Worm (Caenorhabditis elegans) whole organism, L4 larva: Measurements from ENCODE around the gene cpn-2.
A peak's percentile ranks its signal among the peaks of the same experiment; 100 is the strongest.

Experiments used
- ZK337.2 ChIP-seq: fragments of 200-800 bp; sonication (Bioruptor generic); IDR thresholded peaks from 2 replicates; pipeline ENCODE4 v1.3.6; 2022; ENCODE audit warnings: missing genetic modification reagents, missing genetic modification characterization, missing compliant biosample characterization
- ZK546.5 ChIP-seq, 2 experiments: sonication (generic microtip); optimal IDR thresholded peaks; 2 replicates each; lab custom pipeline; 2017; ENCODE audit warnings: missing biosample characterization in 2 of 2, missing genetic modification characterization in 2 of 2
- aha-1 ChIP-seq: fragments of 150-350 bp; peaks from one replicate; lab custom pipeline; 2014; ENCODE audit warnings: missing biosample characterization, missing genetic modification characterization
- arid-1 ChIP-seq: fragments of 200-800 bp; sonication (Bioruptor generic); conservative IDR thresholded peaks from 2 replicates; pipeline ENCODE4 v1.3.6; 2022; ENCODE audit warnings: missing genetic modification reagents, missing genetic modification characterization, missing compliant biosample characterization
- ceh-20 ChIP-seq: fragments of 200-800 bp; sonication (Bioruptor generic); IDR thresholded peaks from 2 replicates; pipeline ENCODE4 v1.3.6; 2022; ENCODE audit warnings: missing genetic modification reagents, missing genetic modification characterization, missing compliant biosample characterization
- ceh-28 ChIP-seq: fragments of 150-350 bp; optimal IDR thresholded peaks from 2 replicates; lab custom pipeline; 2014; ENCODE audit warnings: missing biosample characterization, missing genetic modification reagents, missing genetic modification characterization
- ces-1 ChIP-seq: fragments of 150-350 bp; sonication (generic microtip); optimal IDR thresholded peaks from 4 replicates; lab custom pipeline; 2014; ENCODE audit warnings: missing biosample characterization, missing genetic modification reagents, missing genetic modification characterization
- cey-2 ChIP-seq: sonication (generic microtip); optimal IDR thresholded peaks from 3 replicates; lab custom pipeline; 2017; ENCODE audit warnings: missing genetic modification characterization, mild to moderate bottlenecking, missing compliant biosample characterization, antibody characterized with exemption, borderline replicate concordance; ENCODE audit not compliant: insufficient read depth
- ctbp-1 ChIP-seq: fragments of 200-800 bp; sonication (Bioruptor generic); IDR thresholded peaks from 2 replicates; pipeline ENCODE4 v1.3.6; 2022; ENCODE audit warnings: missing genetic modification reagents, missing genetic modification characterization, missing compliant biosample characterization
- daf-12 ChIP-seq: fragments of 150-350 bp; optimal IDR thresholded peaks from 2 replicates; lab custom pipeline; 2014; ENCODE audit warnings: missing biosample characterization, missing genetic modification reagents, missing genetic modification characterization
- daf-16 ChIP-seq, 3 experiments: sonication (generic microtip); optimal IDR thresholded peaks; 2 replicates each; lab custom pipeline; 2016 to 2017; ENCODE audit warnings: missing genetic modification characterization in 3 of 3, missing genetic modification reagents in 3 of 3, mild to moderate bottlenecking in 2 of 3, missing compliant biosample characterization in 2 of 3, missing biosample characterization in 1 of 3, moderate library complexity in 1 of 3
- dmd-6 ChIP-seq: fragments of 200-800 bp; sonication (Bioruptor generic); IDR thresholded peaks from 2 replicates; pipeline ENCODE4 v1.3.6; 2022; ENCODE audit warnings: missing genetic modification reagents, missing genetic modification characterization, missing compliant biosample characterization
- gei-8 ChIP-seq: fragments of 200-800 bp; sonication (Bioruptor generic); optimal IDR thresholded peaks from 2 replicates; lab custom pipeline; 2018; ENCODE audit warnings: mild to moderate bottlenecking, missing genetic modification characterization, missing compliant biosample characterization
- hlh-11 ChIP-seq: fragments of 200-800 bp; sonication (Bioruptor generic); optimal IDR thresholded peaks from 2 replicates; lab custom pipeline; 2018; ENCODE audit warnings: mild to moderate bottlenecking, missing genetic modification characterization, missing compliant biosample characterization
- hlh-30 ChIP-seq: sonication (generic microtip); optimal IDR thresholded peaks from 2 replicates; lab custom pipeline; 2017; ENCODE audit warnings: antibody characterized with exemption, mild to moderate bottlenecking, missing genetic modification characterization, missing compliant biosample characterization; ENCODE audit not compliant: insufficient read depth
- lin-13 ChIP-seq: fragments of 150-350 bp; optimal IDR thresholded peaks from 2 replicates; lab custom pipeline; 2014; ENCODE audit warnings: missing biosample characterization, missing genetic modification reagents, missing genetic modification characterization
- lin-15B ChIP-seq: fragments of 150-350 bp; sonication (generic microtip); optimal IDR thresholded peaks from 3 replicates; lab custom pipeline; 2014; ENCODE audit warnings: missing biosample characterization, missing genetic modification characterization
- madf-9 ChIP-seq: fragments of 200-800 bp; sonication (Bioruptor generic); conservative IDR thresholded peaks from 2 replicates; pipeline ENCODE4 v1.3.6; 2022; ENCODE audit warnings: missing genetic modification reagents, missing genetic modification characterization, missing compliant biosample characterization
- mdt-29 ChIP-seq: fragments of 200-800 bp; sonication (Bioruptor generic); IDR thresholded peaks from 2 replicates; pipeline ENCODE4 v1.3.6; 2022; ENCODE audit warnings: missing genetic modification reagents, missing genetic modification characterization, missing compliant biosample characterization
- mes-2 ChIP-seq: sonication (generic microtip); optimal IDR thresholded peaks from 2 replicates; lab custom pipeline; 2016; ENCODE audit warnings: missing genotype, mild to moderate bottlenecking, missing genetic modification characterization, missing compliant biosample characterization; ENCODE audit not compliant: poor library complexity, severe bottlenecking
- nhr-10 ChIP-seq: fragments of 150-350 bp; optimal IDR thresholded peaks from 2 replicates; lab custom pipeline; 2014; ENCODE audit warnings: missing biosample characterization, missing genetic modification characterization
- nhr-237 ChIP-seq: sonication (generic microtip); optimal IDR thresholded peaks from 2 replicates; lab custom pipeline; 2017; ENCODE audit warnings: missing biosample characterization, missing genetic modification characterization
- nhr-25 ChIP-seq: sonication (generic microtip); optimal IDR thresholded peaks from 2 replicates; lab custom pipeline; 2017; ENCODE audit warnings: missing genetic modification characterization, mild to moderate bottlenecking, missing compliant biosample characterization, antibody characterized with exemption, moderate library complexity, borderline replicate concordance; ENCODE audit not compliant: insufficient read depth
- nhr-28 ChIP-seq: fragments of 150-350 bp; optimal IDR thresholded peaks from 2 replicates; lab custom pipeline; 2014; ENCODE audit warnings: missing biosample characterization, missing genetic modification characterization
- nhr-42 ChIP-seq: fragments of 200-800 bp; sonication (Bioruptor generic); IDR thresholded peaks from 2 replicates; pipeline ENCODE4 v1.3.6; 2022; ENCODE audit warnings: missing genetic modification characterization, missing compliant biosample characterization
- nhr-77 ChIP-seq: fragments of 150-350 bp; optimal IDR thresholded peaks from 2 replicates; lab custom pipeline; 2014; ENCODE audit warnings: missing biosample characterization, missing genetic modification characterization
- pha-4 ChIP-seq, 2 experiments: fragments of 150-350 bp in 1 of 2; fragments of 200-800 bp in 1 of 2; sonication (Bioruptor generic) in 1 of 2; IDR thresholded peaks in 1 of 2; optimal IDR thresholded peaks in 1 of 2; 2 replicates each; pipeline versions ENCODE4 v1.3.6 to Lab custom; 2014 to 2022; ENCODE audit warnings: missing genetic modification characterization in 2 of 2, missing genetic modification reagents in 2 of 2, missing biosample characterization in 1 of 2, missing compliant biosample characterization in 1 of 2
- pqm-1 ChIP-seq: sonication (generic microtip); optimal IDR thresholded peaks from 2 replicates; lab custom pipeline; 2017; ENCODE audit warnings: missing biosample characterization, missing genetic modification characterization
- sdz-12 ChIP-seq: fragments of 200-800 bp; sonication (Bioruptor generic); optimal IDR thresholded peaks from 2 replicates; lab custom pipeline; 2018; ENCODE audit warnings: mild to moderate bottlenecking, missing genetic modification characterization, missing compliant biosample characterization
- set-16 ChIP-seq: fragments of 200-800 bp; sonication (Bioruptor generic); IDR thresholded peaks from 2 replicates; pipeline ENCODE4 v1.3.6; 2022; ENCODE audit warnings: missing genetic modification reagents, missing genetic modification characterization, missing compliant biosample characterization
- unc-62 ChIP-seq, 3 experiments: fragments of 150-350 bp in 1 of 3; sonication (generic microtip); optimal IDR thresholded peaks in 2 of 3; peaks in 1 of 3; 1 replicate in 1 of 3; 2 replicates in 2 of 3; lab custom pipeline; 2014 to 2017; ENCODE audit warnings: missing biosample characterization in 3 of 3, missing genetic modification characterization in 3 of 3, missing genetic modification reagents in 3 of 3, missing genotype in 1 of 3
- zfp-3 ChIP-seq: fragments of 200-800 bp; sonication (Bioruptor generic); conservative IDR thresholded peaks from 2 replicates; pipeline ENCODE4 v1.3.6; 2022; ENCODE audit warnings: missing genetic modification reagents, missing genetic modification characterization, missing compliant biosample characterization
- zip-11 ChIP-seq: fragments of 200-800 bp; sonication (Bioruptor generic); IDR thresholded peaks from 2 replicates; pipeline ENCODE4 v1.3.6; 2022; ENCODE audit warnings: missing genetic modification characterization, missing compliant biosample characterization

cpn-2 gene

ce11 chrII:325639-326350, 11.8 kb upstream of the cpn-2 start, which contains the start of gene sgcb-1:
Gene sgcb-1, plus strand, starts transcription at chrII:326300.
- TF ChIP-seq madf-9 (GFP tag; lab: Robert Waterston, UW): no peak
- peak; percentile 24 for TF ChIP-seq hlh-30 (tag; lab: Kevin White, UChicago)
- TF ChIP-seq lin-13 (GFP tag; lab: Kevin White, UChicago): no peak
- peak; percentile 6 for TF ChIP-seq hlh-11
- no peak for TF ChIP-seq cey-2 (tag; lab: Kevin White, UChicago)
- peak; percentile 56 for TF ChIP-seq aha-1 (tag; lab: Kevin White, UChicago)
- TF ChIP-seq, all 104 proteins: peak for 3

ce11 chrII:332419-332818, 5.2 kb upstream of the cpn-2 start, which contains the start of gene cbn-1:
Gene cbn-1, minus strand, starts transcription at chrII:332519.
- TF ChIP-seq nhr-28 (tag; lab: Kevin White, UChicago) (no peak), zip-11 (GFP tag; lab: Robert Waterston, UW) (no peak), nhr-237 (tag; lab: Kevin White, UChicago) (no peak), ces-1 (GFP tag; lab: Kevin White, UChicago) (no peak), sdz-12 (GFP tag; lab: Kevin White, UChicago) (no peak), pqm-1 (no peak), nhr-77 (no peak), daf-12 (tag; lab: Kevin White, UChicago) (no peak), nhr-42 (GFP tag; lab: Robert Waterston, UW) (no peak), daf-16 (GFP tag; optimal IDR thresholded peaks at IDR 0.05; lab: Kevin White, UChicago) (no peak), daf-16 (tag; optimal IDR thresholded peaks at IDR 0.05; lab: Kevin White, UChicago) (no peak), aha-1 (tag; lab: Kevin White, UChicago) (no peak), set-16 (GFP tag; lab: Robert Waterston, UW) (no peak), lin-15B (tag; lab: Kevin White, UChicago) (no peak), mes-2 (tag; lab: Kevin White, UChicago) (no peak), ceh-28 (tag; lab: Kevin White, UChicago) (no peak), ctbp-1 (GFP tag; lab: Robert Waterston, UW) (no peak), ZK337.2 (GFP tag; lab: Robert Waterston, UW) (no peak), mdt-29 (GFP tag; lab: Robert Waterston, UW) (no peak), nhr-25 (tag; lab: Kevin White, UChicago) (no peak)

DNA sequence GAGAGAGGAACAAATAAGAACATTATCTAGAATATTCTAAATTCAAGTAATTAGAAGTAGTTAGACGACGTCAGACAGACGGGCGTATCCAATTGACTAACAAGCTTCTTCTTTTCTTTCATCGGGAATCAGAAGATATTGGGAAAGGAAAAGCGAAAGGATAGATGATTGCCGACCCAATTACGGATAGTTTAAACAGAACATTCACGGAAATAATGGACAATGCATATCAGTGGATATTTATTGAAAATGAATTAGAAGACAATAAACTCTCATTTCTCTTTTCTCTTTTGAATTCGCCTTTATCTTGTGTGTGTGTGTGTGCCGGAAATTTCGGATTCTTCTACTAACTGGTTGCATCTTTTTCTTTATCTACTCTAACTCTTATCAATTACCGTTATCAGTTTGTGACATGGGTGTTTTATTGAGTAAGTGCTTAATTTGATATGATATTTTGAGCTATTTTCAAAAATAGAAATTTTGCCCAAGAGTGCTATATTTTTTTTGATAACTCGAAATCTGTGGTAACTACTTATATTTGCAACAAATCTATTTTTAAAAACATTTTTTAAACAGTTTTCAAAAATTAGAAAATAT, 3.6 kb upstream of the cpn-2 start:
- TF ChIP-seq unc-62 (GFP tag; optimal IDR thresholded peaks at IDR 0.05 in 1 of 2; lab: Kevin White, UChicago): peak in 1 of 2 experiments; percentile 60
- no peak for TF ChIP-seq unc-62 (tag; optimal IDR thresholded peaks at IDR 0.05; lab: Kevin White, UChicago)
- TF ChIP-seq arid-1 (GFP tag; lab: Robert Waterston, UW): no peak
- TF ChIP-seq zfp-3 (GFP tag; lab: Robert Waterston, UW): no peak
- TF ChIP-seq pha-4 (GFP tag; IDR thresholded peaks at IDR 0.05; lab: Robert Waterston, UW): no peak
- TF ChIP-seq pha-4 (tag; optimal IDR thresholded peaks at IDR 0.05; lab: Kevin White, UChicago): no peak
- peak; percentile 1 for TF ChIP-seq pqm-1
- no peak for TF ChIP-seq gei-8 (GFP tag; lab: Kevin White, UChicago)
- no peak for TF ChIP-seq ceh-20
- TF ChIP-seq aha-1 (tag; lab: Kevin White, UChicago): peak; percentile 85
- TF ChIP-seq nhr-77: no peak
- TF ChIP-seq daf-12 (tag; lab: Kevin White, UChicago): no peak
- TF ChIP-seq nhr-25 (tag; lab: Kevin White, UChicago): no peak
- no peak for TF ChIP-seq ZK546.5 (tag; optimal IDR thresholded peaks at IDR 0.05; lab: Kevin White, UChicago)
- no peak for TF ChIP-seq mes-2 (tag; lab: Kevin White, UChicago)
- TF ChIP-seq nhr-10 (tag; lab: Kevin White, UChicago): no peak
- TF ChIP-seq dmd-6 (GFP tag; lab: Robert Waterston, UW): no peak
